Fruit fly (Drosophila melanogaster) whole organism, wandering third instar larva: ENCODE measurements around the gene Ca-beta.

Experiments
- Abd-B ChIP-seq: fragments of >200 bp; optimal IDR thresholded peaks from 2 replicates; lab custom pipeline; 2017; ENCODE audit warnings: missing biosample characterization, missing genetic modification characterization
- fru ChIP-seq: fragments of 200-800 bp; sonication (Bioruptor generic); optimal IDR thresholded peaks from 3 replicates; lab custom pipeline; 2016; ENCODE audit warnings: missing biosample characterization, mild to moderate bottlenecking, missing genetic modification characterization
- usp ChIP-seq: fragments of >200 bp; optimal IDR thresholded peaks from 2 replicates; lab custom pipeline; 2017; ENCODE audit warnings: missing biosample characterization, missing genetic modification characterization

DNA sequence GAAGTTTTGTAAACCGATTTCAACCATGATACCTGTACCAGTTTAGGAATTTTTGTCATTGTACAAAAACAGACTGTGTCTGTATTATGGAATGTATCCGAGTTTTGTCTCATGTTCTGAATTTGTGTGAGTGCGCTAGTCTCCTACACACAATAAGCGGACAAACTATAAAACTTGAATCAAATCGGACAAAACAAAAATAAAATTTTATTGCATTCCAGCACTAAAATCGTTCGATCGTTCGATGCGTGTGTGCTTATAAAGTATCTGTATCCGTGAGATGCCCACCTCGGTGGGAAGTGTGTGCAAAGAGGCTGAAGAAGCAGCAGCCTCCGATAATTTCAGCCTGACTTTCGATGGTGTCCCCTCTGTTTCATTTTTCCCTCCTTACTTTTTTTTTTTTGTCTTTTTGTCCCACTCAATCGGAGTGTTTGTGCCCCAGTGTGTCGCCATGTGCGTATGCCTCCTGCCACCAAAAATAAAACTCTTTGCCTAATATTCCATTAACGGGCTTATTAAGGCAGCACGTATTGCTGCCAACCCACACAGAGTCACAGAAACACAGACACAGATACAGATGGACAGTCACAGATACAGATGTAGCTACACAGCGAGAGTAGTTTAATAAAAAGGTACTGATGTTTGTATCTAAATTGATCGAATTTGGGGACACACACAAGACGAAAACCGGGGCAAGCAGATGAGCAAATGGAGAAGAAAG lies 14.8 kb downstream of the Ca-beta start:
- no peak for TF ChIP-seq Abd-B
- TF ChIP-seq fru (GFP tag; lab: Kevin White, UChicago), result no peak
- TF ChIP-seq usp (GFP tag; lab: Kevin White, UChicago), result no peak
